Worm (Caenorhabditis elegans) whole organism, L1 larva: Measurements from ENCODE around the gene nfki-1.

Source experiments
- aly-2 ChIP-seq: fragments of 150-350 bp; optimal IDR thresholded peaks from 2 replicates; lab custom pipeline; 2014; ENCODE audit warnings: missing biosample characterization, missing genetic modification characterization
- lin-13 ChIP-seq: fragments of 150-350 bp; optimal IDR thresholded peaks from 2 replicates; lab custom pipeline; 2014; ENCODE audit warnings: missing biosample characterization, missing genetic modification reagents, missing genetic modification characterization
- skn-1 ChIP-seq: fragments of 150-350 bp; optimal IDR thresholded peaks from 2 replicates; lab custom pipeline; 2014; ENCODE audit warnings: missing biosample characterization, missing genetic modification characterization

DNA sequence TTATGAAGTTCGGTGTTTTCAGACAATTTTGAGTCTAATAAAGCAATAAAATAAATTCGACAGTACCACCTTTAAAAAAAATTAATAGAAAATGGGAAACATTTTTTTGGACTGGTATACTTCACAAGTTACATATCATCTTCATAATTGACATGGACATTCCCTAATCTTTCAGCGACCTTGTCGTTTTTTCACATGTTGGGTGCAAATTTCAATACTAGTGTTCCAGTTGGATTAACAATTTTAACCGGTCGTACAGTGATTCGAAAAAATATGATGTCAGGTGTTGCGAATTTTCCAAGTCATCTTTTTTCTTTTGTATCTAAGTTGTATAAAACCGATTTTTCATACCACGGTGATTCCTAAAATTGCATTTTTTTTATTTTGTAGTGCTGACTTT lies 26.7 kb upstream of the nfki-1 start:
- TF ChIP-seq lin-13 (GFP tag; lab: Kevin White, UChicago) = no peak
- TF ChIP-seq skn-1 = no peak
- no peak for TF ChIP-seq aly-2
